Worm (Caenorhabditis elegans) whole organism, L3 larva: ENCODE results near the gene srw-23.

ENCODE experiments used
- ZK546.5 ChIP-seq: sonication (generic microtip); optimal IDR thresholded peaks from 2 replicates; lab custom pipeline; 2017; ENCODE audit warnings: missing biosample characterization, missing genetic modification characterization
- aly-2 ChIP-seq: fragments of 150-350 bp; optimal IDR thresholded peaks from 2 replicates; lab custom pipeline; 2014; ENCODE audit warnings: missing biosample characterization, missing genetic modification characterization
- ama-1 ChIP-seq: fragments of 150-350 bp; optimal IDR thresholded peaks from 2 replicates; lab custom pipeline; 2018
- ceh-16 ChIP-seq: sonication (generic microtip); optimal IDR thresholded peaks from 2 replicates; lab custom pipeline; 2017; ENCODE audit warnings: missing biosample characterization, missing genetic modification characterization
- ceh-28 ChIP-seq: fragments of 150-350 bp; optimal IDR thresholded peaks from 2 replicates; lab custom pipeline; 2014; ENCODE audit warnings: missing biosample characterization, missing genetic modification reagents, missing genetic modification characterization
- ceh-82 ChIP-seq: fragments of 150-350 bp; optimal IDR thresholded peaks from 2 replicates; lab custom pipeline; 2014; ENCODE audit warnings: missing biosample characterization, missing genetic modification characterization
- ceh-9 ChIP-seq: sonication (generic microtip); optimal IDR thresholded peaks from 2 replicates; lab custom pipeline; 2018; ENCODE audit warnings: missing biosample characterization, missing genetic modification characterization
- daf-12 ChIP-seq: fragments of 150-350 bp; optimal IDR thresholded peaks from 2 replicates; lab custom pipeline; 2014; ENCODE audit warnings: missing biosample characterization, missing genetic modification reagents, missing genetic modification characterization
- egl-27 ChIP-seq: sonication (generic microtip); optimal IDR thresholded peaks from 4 replicates; lab custom pipeline; 2017; ENCODE audit warnings: missing biosample characterization, missing genetic modification reagents, missing genetic modification characterization
- egl-5 ChIP-seq: fragments of 150-350 bp; optimal IDR thresholded peaks from 2 replicates; lab custom pipeline; 2017; ENCODE audit warnings: missing biosample characterization, missing genetic modification reagents, missing genetic modification characterization, inconsistent platforms
- elt-1 ChIP-seq: fragments of 150-350 bp; optimal IDR thresholded peaks from 2 replicates; lab custom pipeline; 2014; ENCODE audit warnings: missing biosample characterization, missing genetic modification characterization
- elt-2 ChIP-seq: sonication (generic microtip); optimal IDR thresholded peaks from 2 replicates; lab custom pipeline; 2016; ENCODE audit warnings: missing genetic modification reagents, mild to moderate bottlenecking, missing genetic modification characterization, missing compliant biosample characterization
- fkh-10 ChIP-seq: sonication (generic microtip); optimal IDR thresholded peaks from 2 replicates; lab custom pipeline; 2017; ENCODE audit warnings: missing biosample characterization, missing genetic modification reagents, missing genetic modification characterization
- fkh-2 ChIP-seq: fragments of 150-350 bp; optimal IDR thresholded peaks from 2 replicates; lab custom pipeline; 2014; ENCODE audit warnings: missing biosample characterization, missing genetic modification reagents, missing genetic modification characterization
- fos-1 ChIP-seq: fragments of 150-350 bp; optimal IDR thresholded peaks from 2 replicates; lab custom pipeline; 2014; ENCODE audit warnings: missing biosample characterization, missing genetic modification characterization
- jun-1 ChIP-seq: fragments of 150-350 bp; optimal IDR thresholded peaks from 2 replicates; lab custom pipeline; 2014; ENCODE audit warnings: missing biosample characterization, missing genetic modification reagents, missing genetic modification characterization
- lin-39 ChIP-seq: fragments of 150-350 bp; optimal IDR thresholded peaks from 2 replicates; lab custom pipeline; 2018; ENCODE audit warnings: missing biosample characterization, missing genetic modification reagents, missing genetic modification characterization
- lsy-12 ChIP-seq: sonication (generic microtip); optimal IDR thresholded peaks from 2 replicates; lab custom pipeline; 2016; ENCODE audit warnings: mild to moderate bottlenecking, missing genetic modification characterization, missing compliant biosample characterization
- mdl-1 ChIP-seq: fragments of 150-350 bp; optimal IDR thresholded peaks from 2 replicates; lab custom pipeline; 2014; ENCODE audit warnings: missing biosample characterization, missing genetic modification characterization
- mml-1 ChIP-seq: fragments of 150-350 bp; sonication (generic microtip); optimal IDR thresholded peaks from 3 replicates; lab custom pipeline; 2014; ENCODE audit warnings: missing biosample characterization, missing genetic modification characterization
- nfya-1 ChIP-seq: sonication (generic microtip); optimal IDR thresholded peaks from 2 replicates; lab custom pipeline; 2017; ENCODE audit warnings: missing genetic modification characterization, mild to moderate bottlenecking, missing compliant biosample characterization, antibody characterized with exemption, moderate library complexity; ENCODE audit not compliant: insufficient read depth
- nhr-11 ChIP-seq: fragments of 150-350 bp; optimal IDR thresholded peaks from 2 replicates; lab custom pipeline; 2014; ENCODE audit warnings: missing biosample characterization, missing genetic modification characterization
- nhr-12 ChIP-seq: fragments of 150-350 bp; optimal IDR thresholded peaks from 2 replicates; lab custom pipeline; 2014; ENCODE audit warnings: missing biosample characterization, missing genetic modification characterization
- nhr-23 ChIP-seq: fragments of 150-350 bp; optimal IDR thresholded peaks from 2 replicates; lab custom pipeline; 2014; ENCODE audit warnings: missing biosample characterization, missing genetic modification reagents, missing genetic modification characterization
- nhr-237 ChIP-seq: fragments of 150-350 bp; optimal IDR thresholded peaks from 2 replicates; lab custom pipeline; 2014; ENCODE audit warnings: missing biosample characterization, missing genetic modification characterization
- nhr-43 ChIP-seq: sonication (generic microtip); optimal IDR thresholded peaks from 2 replicates; lab custom pipeline; 2016; ENCODE audit warnings: mild to moderate bottlenecking, missing genetic modification characterization, missing compliant biosample characterization; ENCODE audit not compliant: poor library complexity, severe bottlenecking
- nhr-67 ChIP-seq: fragments of 150-350 bp; optimal IDR thresholded peaks from 2 replicates; lab custom pipeline; 2014; ENCODE audit warnings: missing biosample characterization, missing genetic modification characterization
- nhr-76 ChIP-seq: fragments of 150-350 bp; sonication (generic microtip); optimal IDR thresholded peaks from 5 replicates; lab custom pipeline; 2014; ENCODE audit warnings: missing biosample characterization, missing genetic modification characterization
- nhr-77 ChIP-seq: fragments of 150-350 bp; optimal IDR thresholded peaks from 2 replicates; lab custom pipeline; 2014; ENCODE audit warnings: missing biosample characterization, missing genetic modification characterization
- pqm-1 ChIP-seq: fragments of 150-350 bp; optimal IDR thresholded peaks from 2 replicates; lab custom pipeline; 2017; ENCODE audit warnings: missing biosample characterization, missing genetic modification characterization, inconsistent platforms
- sea-2 ChIP-seq: fragments of 150-350 bp; sonication (generic microtip); optimal IDR thresholded peaks from 4 replicates; lab custom pipeline; 2014; ENCODE audit warnings: missing biosample characterization, missing genetic modification reagents, missing genetic modification characterization
- skn-1 ChIP-seq: fragments of 150-350 bp; optimal IDR thresholded peaks from 2 replicates; lab custom pipeline; 2014; ENCODE audit warnings: missing biosample characterization, missing genetic modification characterization
- tbx-2 ChIP-seq: sonication (generic microtip); optimal IDR thresholded peaks from 2 replicates; lab custom pipeline; 2016; ENCODE audit warnings: mild to moderate bottlenecking, missing genetic modification characterization, missing compliant biosample characterization
- zag-1 ChIP-seq: fragments of 150-350 bp; optimal IDR thresholded peaks from 2 replicates; lab custom pipeline; 2014; ENCODE audit warnings: missing biosample characterization, missing genetic modification characterization
- ztf-11 ChIP-seq: fragments of 150-350 bp; optimal IDR thresholded peaks from 2 replicates; lab custom pipeline; 2014; ENCODE audit warnings: missing biosample characterization, missing genetic modification characterization
- ztf-4 ChIP-seq: fragments of 150-350 bp; optimal IDR thresholded peaks from 2 replicates; lab custom pipeline; 2014; ENCODE audit warnings: missing biosample characterization, missing genetic modification characterization

srw-23 gene

ce11 chrV:16873642-16874041, at the start of gene srw-23:
Gene srw-23, plus strand, starts transcription at chrV:16873942.
- no peak for TF ChIP-seq elt-2 (tag; lab: Kevin White, UChicago)
- no peak for TF ChIP-seq ceh-28 (tag; lab: Kevin White, UChicago)
- no peak for TF ChIP-seq nhr-76 (tag; lab: Kevin White, UChicago)
- no peak for TF ChIP-seq nhr-237 (tag; lab: Kevin White, UChicago)
- TF ChIP-seq daf-12 (tag; lab: Kevin White, UChicago), result no peak
- TF ChIP-seq ztf-4 (tag; lab: Kevin White, UChicago), result no peak
- TF ChIP-seq elt-1 (tag; lab: Kevin White, UChicago), result no peak
- TF ChIP-seq nhr-11, result no peak
- no peak for TF ChIP-seq ceh-82 (tag; lab: Kevin White, UChicago)
- no peak for TF ChIP-seq skn-1 (tag; lab: Kevin White, UChicago)
- TF ChIP-seq fos-1 (tag; lab: Kevin White, UChicago), result no peak
- TF ChIP-seq nhr-43, result no peak
- no peak for TF ChIP-seq sea-2 (GFP tag; lab: Kevin White, UChicago)
- TF ChIP-seq egl-27 (tag; lab: Kevin White, UChicago), result no peak
- TF ChIP-seq mml-1, result no peak
- no peak for TF ChIP-seq nhr-67 (tag; lab: Kevin White, UChicago)
- TF ChIP-seq egl-5 (tag; lab: Kevin White, UChicago), result no peak
- TF ChIP-seq, all 47 proteins: peak for 0

ce11 chrV:16827485-16827884, 46.3 kb upstream of the srw-23 start, which contains the start of gene srh-216:
Gene srh-216, minus strand, starts transcription at chrV:16827585.
- TF ChIP-seq fos-1 (tag; lab: Kevin White, UChicago), result no peak
- no peak for TF ChIP-seq ZK546.5 (tag; lab: Kevin White, UChicago)
- no peak for TF ChIP-seq ceh-28 (tag; lab: Kevin White, UChicago)
- no peak for TF ChIP-seq elt-2 (tag; lab: Kevin White, UChicago)
- no peak for TF ChIP-seq lsy-12 (tag; lab: Kevin White, UChicago)

- TF ChIP-seq ama-1 (lab: Kevin White, UChicago) (no peak), egl-27 (tag; lab: Kevin White, UChicago) (no peak), mdl-1 (tag; lab: Kevin White, UChicago) (no peak), ztf-11 (tag; lab: Kevin White, UChicago) (no peak), lin-39 (tag; lab: Kevin White, UChicago) (no peak), nhr-23 (tag; lab: Kevin White, UChicago) (no peak), ceh-16 (no peak), nhr-43 (no peak), jun-1 (tag; lab: Kevin White, UChicago) (no peak), lsy-12 (tag; lab: Kevin White, UChicago) (no peak), nhr-237 (tag; lab: Kevin White, UChicago) (no peak), nhr-12 (no peak), nhr-67 (tag; lab: Kevin White, UChicago) (no peak), ceh-82 (tag; lab: Kevin White, UChicago) (no peak), elt-2 (tag; lab: Kevin White, UChicago) (no peak)
Measured at ce11 chrV:16829396-16829795, 44.3 kb upstream of the srw-23 start, which contains the start of gene srh-214. Gene srh-214, minus strand, starts transcription at chrV:16829755.

ce11 chrV:16831310-16831709, 42.4 kb upstream of the srw-23 start:
- TF ChIP-seq ceh-28 (tag; lab: Kevin White, UChicago) (no peak), ama-1 (lab: Kevin White, UChicago) (no peak), lsy-12 (tag; lab: Kevin White, UChicago) (no peak), zag-1 (no peak), nhr-77 (tag; lab: Kevin White, UChicago) (no peak), fkh-2 (tag; lab: Kevin White, UChicago) (no peak), aly-2 (no peak), ceh-16 (no peak), fkh-10 (no peak), nhr-43 (no peak), nfya-1 (tag; lab: Kevin White, UChicago) (no peak), egl-5 (tag; lab: Kevin White, UChicago) (no peak), ceh-9 (tag; lab: Kevin White, UChicago) (no peak), fos-1 (tag; lab: Kevin White, UChicago) (no peak), ztf-11 (tag; lab: Kevin White, UChicago) (no peak), pqm-1 (tag; lab: Kevin White, UChicago) (no peak), daf-12 (tag; lab: Kevin White, UChicago) (no peak), elt-1 (tag; lab: Kevin White, UChicago) (no peak), tbx-2 (tag; lab: Kevin White, UChicago) (no peak), nhr-23 (tag; lab: Kevin White, UChicago) (no peak)
